Fruit fly (Drosophila melanogaster) whole organism, larva: ENCODE data around the gene CG42537.

ENCODE experiments used
- noc ChIP-seq: fragments of 200-800 bp; sonication (Bioruptor generic); optimal IDR thresholded peaks from 3 replicates; lab custom pipeline; 2019; ENCODE audit warnings: missing biosample characterization, mild to moderate bottlenecking, missing genetic modification characterization, moderate library complexity

CG42537 gene

dm6 chr3R:6409153-6409571 lies 31.6 kb downstream of the CG42537 start:
- TF ChIP-seq noc (tag; lab: Kevin White, UChicago) = no peak

- peak; percentile 97 for TF ChIP-seq noc (tag; lab: Kevin White, UChicago)
Measured at dm6 chr3R:6410412-6411225, 33.0 kb downstream of the CG42537 start.

dm6 chr3R:6411454-6412204 lies 34.0 kb downstream of the CG42537 start:
- TF ChIP-seq noc (tag; lab: Kevin White, UChicago) = no peak

dm6 chr3R:6413771-6414438 lies 36.3 kb downstream of the CG42537 start:
- TF ChIP-seq noc (tag; lab: Kevin White, UChicago) = no peak

dm6 chr3R:6414439-6415344 lies 37.1 kb downstream of the CG42537 start:
- no peak for TF ChIP-seq noc (tag; lab: Kevin White, UChicago)

dm6 chr3R:6416242-6416641 lies 38.6 kb downstream of the CG42537 start:
- TF ChIP-seq noc (tag; lab: Kevin White, UChicago) = peak; percentile 33

- no peak for TF ChIP-seq noc (tag; lab: Kevin White, UChicago)
Measured at dm6 chr3R:6419103-6419502, 41.5 kb downstream of the CG42537 start.

- no peak for TF ChIP-seq noc (tag; lab: Kevin White, UChicago)
Measured at dm6 chr3R:6419942-6420341, 42.3 kb downstream of the CG42537 start.

- TF ChIP-seq noc (tag; lab: Kevin White, UChicago) = no peak
Measured at dm6 chr3R:6421263-6421662, 43.7 kb downstream of the CG42537 start.

- no peak for TF ChIP-seq noc (tag; lab: Kevin White, UChicago)
Measured at dm6 chr3R:6421712-6422141, 44.1 kb downstream of the CG42537 start.

- peak; percentile 11 for TF ChIP-seq noc (tag; lab: Kevin White, UChicago)
Measured at dm6 chr3R:6423128-6423527, 45.5 kb downstream of the CG42537 start.

dm6 chr3R:6423984-6424602 lies 46.5 kb downstream of the CG42537 start:
- TF ChIP-seq noc (tag; lab: Kevin White, UChicago) = peak; percentile 94

- TF ChIP-seq noc (tag; lab: Kevin White, UChicago) = no peak
Measured at dm6 chr3R:6425454-6426156, 48.0 kb downstream of the CG42537 start.
